Fruit fly (Drosophila melanogaster) whole organism, larva: Measurements from ENCODE around the gene CG6432.

Source experiments
- noc ChIP-seq: fragments of 200-800 bp; sonication (Bioruptor generic); optimal IDR thresholded peaks from 3 replicates; lab custom pipeline; 2019; ENCODE audit warnings: missing biosample characterization, mild to moderate bottlenecking, missing genetic modification characterization, moderate library complexity

Gene CG6432

dm6 chr3R:24336622-24337021 lies at the start of gene CG6432:
Gene CG6432, plus strand, starts transcription at chr3R:24336922.
- no peak for TF ChIP-seq noc (tag; lab: Kevin White, UChicago)

dm6 chr3R:24287157-24287556 lies 49.6 kb upstream of the CG6432 start:
- no peak for TF ChIP-seq noc (tag; lab: Kevin White, UChicago)

dm6 chr3R:24289768-24290349 lies 46.9 kb upstream of the CG6432 start, which contains the start of the genes CG34290 and Uck:
Gene CG34290, minus strand, starts transcription at chr3R:24289818.
Gene Uck, plus strand, starts transcription at chr3R:24290172.
- peak; percentile 50 for TF ChIP-seq noc (tag; lab: Kevin White, UChicago)

dm6 chr3R:24293171-24293570 lies 43.6 kb upstream of the CG6432 start:
- no peak for TF ChIP-seq noc (tag; lab: Kevin White, UChicago)

dm6 chr3R:24294299-24294698 lies 42.4 kb upstream of the CG6432 start, which contains the start of gene CG5715:
Gene CG5715, minus strand, starts transcription at chr3R:24294399.
- TF ChIP-seq noc (tag; lab: Kevin White, UChicago): no peak

dm6 chr3R:24294784-24295555 lies 41.8 kb upstream of the CG6432 start, which contains the start of gene crb:
Gene crb, plus strand, starts transcription at chr3R:24295078.
- no peak for TF ChIP-seq noc (tag; lab: Kevin White, UChicago)

- TF ChIP-seq noc (tag; lab: Kevin White, UChicago): peak; percentile 84
These were observed 40.9 kb upstream of the CG6432 start for dm6 chr3R:24295556-24296465.

dm6 chr3R:24296913-24297312 lies 39.8 kb upstream of the CG6432 start:
- no peak for TF ChIP-seq noc (tag; lab: Kevin White, UChicago)

- TF ChIP-seq noc (tag; lab: Kevin White, UChicago): no peak
These were observed 39.1 kb upstream of the CG6432 start for dm6 chr3R:24297444-24298146.

dm6 chr3R:24298534-24298936 lies 38.2 kb upstream of the CG6432 start:
- no peak for TF ChIP-seq noc (tag; lab: Kevin White, UChicago)

- no peak for TF ChIP-seq noc (tag; lab: Kevin White, UChicago)
These were observed 37.6 kb upstream of the CG6432 start for dm6 chr3R:24299148-24299547.

dm6 chr3R:24301520-24301919 lies 35.2 kb upstream of the CG6432 start:
- TF ChIP-seq noc (tag; lab: Kevin White, UChicago): no peak

- TF ChIP-seq noc (tag; lab: Kevin White, UChicago): peak; percentile 30
These were observed 33.7 kb upstream of the CG6432 start for dm6 chr3R:24303060-24303459.

dm6 chr3R:24318217-24319082 lies 18.3 kb upstream of the CG6432 start, which contains the start of the genes Nab2 and BRWD3:
Gene Nab2, minus strand, starts transcription at chr3R:24318419.
Gene BRWD3, plus strand, starts transcription at chr3R:24319000.
- no peak for TF ChIP-seq noc (tag; lab: Kevin White, UChicago)
